Fruit fly (Drosophila melanogaster) whole organism: ENCODE results near the gene CG8202.

Experiments
- Dll ChIP-seq: fragments of >200 bp; optimal IDR thresholded peaks from 2 replicates; lab custom pipeline; 2017
- pan ChIP-seq: fragments of >200 bp; optimal IDR thresholded peaks from 2 replicates; lab custom pipeline; 2017
- psq ChIP-seq: fragments of >200 bp; optimal IDR thresholded peaks from 2 replicates; lab custom pipeline; 2017
- usp ChIP-seq: fragments of >200 bp; optimal IDR thresholded peaks from 2 replicates; lab custom pipeline; 2017; ENCODE audit warnings: missing biosample characterization, missing genetic modification characterization, mixed read lengths

dm6 chr3R:8769094-8769493, 37.2 kb downstream of the CG8202 start, which contains the start of gene CG8236:
- TF ChIP-seq Dll (lab: Kevin White, UChicago) (no peak), psq (no peak), pan (lab: Kevin White, UChicago) (no peak), usp (GFP tag; lab: Kevin White, UChicago) (no peak)
